Fruit fly (Drosophila melanogaster): ENCODE results near the gene Pp1-13C.

dm6 chrX:15335845-15336453, 24.9 kb downstream of the Pp1-13C start:
- TF ChIP-seq usp (GFP tag; optimal IDR thresholded peaks at IDR 0.05) = no peak
- TF ChIP-seq Jra (GFP tag; optimal IDR thresholded peaks at IDR 0.05) = no peak
- TF ChIP-seq CrebA (GFP tag; optimal IDR thresholded peaks at IDR 0.05; ENCODE audit: borderline replicate concordance) = no peak
- peak; percentile 60 for TF ChIP-seq OdsH (GFP tag; optimal IDR thresholded peaks at IDR 0.05)
- TF ChIP-seq fru (GFP tag; optimal IDR thresholded peaks at IDR 0.05) = peak; percentile 56
- peak; percentile 69 for TF ChIP-seq h (GFP tag; optimal IDR thresholded peaks at IDR 0.05)
- no peak for TF ChIP-seq lola (GFP tag; optimal IDR thresholded peaks at IDR 0.05)
- TF ChIP-seq Myc (optimal IDR thresholded peaks at IDR 0.05) = no peak
- TF ChIP-seq Abd-B (GFP tag; optimal IDR thresholded peaks at IDR 0.05) = no peak
- no peak for TF ChIP-seq brk (GFP tag; optimal IDR thresholded peaks at IDR 0.05)

Measured in whole organism, wandering third instar larva.